Fruit fly (Drosophila melanogaster): ENCODE data around the gene Vps29.

- TF ChIP-seq CG8478 (optimal IDR thresholded peaks at IDR 0.05), result no peak
- no peak for TF ChIP-seq CTCF (optimal IDR thresholded peaks at IDR 0.05)
Observed at dm6 chr2L:1147656-1148055, 2.9 kb upstream of the Vps29 start.
